Worm (Caenorhabditis elegans) whole organism, L4/young adult: ENCODE data around the gene cpn-2.

Source experiments
- W03F9.2 ChIP-seq: fragments of 150-350 bp; optimal IDR thresholded peaks from 2 replicates; lab custom pipeline; 2014; ENCODE audit warnings: missing biosample characterization, missing genetic modification characterization
- him-1 ChIP-seq: sonication (generic microtip); optimal IDR thresholded peaks from 2 replicates; lab custom pipeline; 2016; ENCODE audit warnings: missing genotype, missing genetic modification reagents, missing genetic modification characterization, missing compliant biosample characterization

ce11 chrII:371549-371948, 34.0 kb downstream of the cpn-2 start:
- TF ChIP-seq him-1 (tag; lab: Kevin White, UChicago) (no peak), W03F9.2 (no peak)
